Worm (Caenorhabditis elegans): ENCODE measurements around the gene pals-26.
A peak's percentile ranks its signal among the peaks of the same experiment; 100 is the strongest.

The pals-26 gene

DNA sequence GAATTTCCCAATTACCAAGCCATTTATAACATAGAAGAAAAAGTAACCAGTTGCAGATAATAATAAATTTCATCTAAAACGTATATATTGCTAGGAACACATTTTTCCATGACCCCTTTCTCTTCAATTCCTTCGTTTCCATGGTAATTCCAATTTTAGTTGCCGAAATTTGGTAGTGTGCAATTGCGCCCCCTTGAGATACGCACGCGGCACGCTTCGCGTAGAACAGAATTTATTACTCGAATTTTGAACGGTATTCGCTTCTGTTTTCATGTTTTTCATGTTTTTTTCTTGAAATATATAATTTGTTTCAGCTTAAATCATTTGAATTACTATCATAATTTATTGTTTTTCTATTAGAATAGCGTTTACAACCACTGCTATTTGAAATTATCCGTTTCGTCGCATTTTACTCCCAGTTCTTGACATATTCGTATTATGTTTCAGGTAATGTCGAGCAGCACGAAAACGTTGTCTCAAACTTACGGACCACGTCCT is 29.4 kb downstream of the pals-26 start, which contains the start of the genes R07E5.17 and snfc-5:
R07E5.17 (minus strand) TSS at position 98 of the 498 bp plus-strand sequence.
snfc-5 (plus strand) TSS at position 448 of the 498 bp plus-strand sequence.
- no peak for TF ChIP-seq elt-1 (tag; optimal IDR thresholded peaks at IDR 0.05; ENCODE audit: borderline replicate concordance, insufficient read depth)
- TF ChIP-seq nhr-237 (tag; optimal IDR thresholded peaks at IDR 0.05) = no peak
- no peak for TF ChIP-seq nhr-2 (tag; optimal IDR thresholded peaks at IDR 0.05)
- TF ChIP-seq snpc-4 (tag; optimal IDR thresholded peaks at IDR 0.05) = no peak
- no peak for TF ChIP-seq unc-62 (GFP tag; optimal IDR thresholded peaks at IDR 0.05)
- peak; percentile 5 for TF ChIP-seq sptf-1 (tag; optimal IDR thresholded peaks at IDR 0.05)
- peak; percentile 78 for TF ChIP-seq unc-120 (tag; optimal IDR thresholded peaks at IDR 0.05; ENCODE audit: poor library complexity, severe bottlenecking)
- TF ChIP-seq bed-3 (GFP tag; optimal IDR thresholded peaks at IDR 0.05) = no peak
- peak; percentile 19 for TF ChIP-seq ceh-39 (tag; optimal IDR thresholded peaks at IDR 0.05)
- no peak for TF ChIP-seq ham-2 (GFP tag; optimal IDR thresholded peaks at IDR 0.05)
- TF ChIP-seq pha-4 (tag; optimal IDR thresholded peaks at IDR 0.05) = no peak
- TF ChIP-seq blmp-1 (tag; optimal IDR thresholded peaks at IDR 0.05) = no peak
- TF ChIP-seq nhr-28 (tag; optimal IDR thresholded peaks at IDR 0.05) = no peak
- no peak for TF ChIP-seq ceh-43 (GFP tag; optimal IDR thresholded peaks at IDR 0.05)
- peak; percentile 28 for TF ChIP-seq hlh-1 (tag; optimal IDR thresholded peaks at IDR 0.05)
- TF ChIP-seq ces-1 (GFP tag; optimal IDR thresholded peaks at IDR 0.05) = peak; percentile 24
- no peak for TF ChIP-seq ztf-11 (tag; optimal IDR thresholded peaks at IDR 0.05)
- no peak for TF ChIP-seq lin-32 (GFP tag; optimal IDR thresholded peaks at IDR 0.05)
- no peak for TF ChIP-seq drap-1 (GFP tag; optimal IDR thresholded peaks at IDR 0.05)
- TF ChIP-seq tbx-8 (GFP tag; optimal IDR thresholded peaks at IDR 0.05) = no peak
- TF ChIP-seq ceh-83 (GFP tag; optimal IDR thresholded peaks at IDR 0.05) = no peak
- no peak for TF ChIP-seq zip-8 (tag; optimal IDR thresholded peaks at IDR 0.05)
- no peak for TF ChIP-seq nhr-76 (tag; optimal IDR thresholded peaks at IDR 0.05)
- TF ChIP-seq lin-13 (tag; optimal IDR thresholded peaks at IDR 0.05) = peak; percentile 36
- no peak for TF ChIP-seq nhr-12 (tag; optimal IDR thresholded peaks at IDR 0.05)
- no peak for TF ChIP-seq sem-2 (GFP tag; optimal IDR thresholded peaks at IDR 0.05)
- TF ChIP-seq elt-3 (tag; optimal IDR thresholded peaks at IDR 0.05) = no peak
- peak; percentile 2 for TF ChIP-seq cnd-1 (tag; optimal IDR thresholded peaks at IDR 0.05)
- no peak for TF ChIP-seq M03D4.4 (tag; optimal IDR thresholded peaks at IDR 0.05)
- TF ChIP-seq unc-39 (tag; optimal IDR thresholded peaks at IDR 0.05) = no peak
- no peak for TF ChIP-seq mab-5 (tag; optimal IDR thresholded peaks at IDR 0.05)
- TF ChIP-seq mls-2 (tag; optimal IDR thresholded peaks at IDR 0.05) = no peak
- no peak for TF ChIP-seq flh-1 (GFP tag; optimal IDR thresholded peaks at IDR 0.05)
- TF ChIP-seq mep-1 (tag; optimal IDR thresholded peaks at IDR 0.05) = peak; percentile 76
- peak; percentile 69 for TF ChIP-seq lsy-2 (tag; optimal IDR thresholded peaks at IDR 0.05)

DNA sequence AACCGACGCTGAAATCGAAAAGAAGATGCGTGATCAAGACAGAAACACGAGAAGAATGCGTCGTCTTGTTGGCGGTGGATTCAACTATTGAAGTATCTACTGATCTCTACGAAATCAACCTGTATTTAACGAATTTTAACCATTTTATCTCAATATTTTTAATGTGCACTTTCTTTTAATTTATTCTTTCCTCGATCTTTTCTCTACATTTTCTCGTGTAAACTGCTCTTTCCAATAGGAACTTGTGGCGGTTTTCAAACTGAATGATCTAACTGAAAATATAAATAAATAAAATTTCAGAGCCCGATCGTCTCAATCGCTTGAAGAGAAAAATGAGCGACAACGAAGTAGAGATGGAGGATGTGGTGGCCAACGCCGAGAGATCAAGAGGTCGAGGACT is 31.0 kb downstream of the pals-26 start, which contains the start of gene rnp-4:
rnp-4 (plus strand) TSS at position 301 of the 400 bp plus-strand sequence.
- TF ChIP-seq nhr-237 (tag; optimal IDR thresholded peaks at IDR 0.05) (no peak), blmp-1 (tag; optimal IDR thresholded peaks at IDR 0.05) (no peak), hlh-1 (tag; optimal IDR thresholded peaks at IDR 0.05) (no peak), bed-3 (GFP tag; optimal IDR thresholded peaks at IDR 0.05) (no peak), sptf-1 (tag; optimal IDR thresholded peaks at IDR 0.05) (no peak), nhr-76 (tag; optimal IDR thresholded peaks at IDR 0.05) (no peak), ham-2 (GFP tag; optimal IDR thresholded peaks at IDR 0.05) (no peak), snpc-4 (tag; optimal IDR thresholded peaks at IDR 0.05) (no peak), tbx-8 (GFP tag; optimal IDR thresholded peaks at IDR 0.05) (no peak), ztf-11 (tag; optimal IDR thresholded peaks at IDR 0.05) (no peak), cnd-1 (tag; optimal IDR thresholded peaks at IDR 0.05) (no peak), ceh-83 (GFP tag; optimal IDR thresholded peaks at IDR 0.05) (no peak)

DNA sequence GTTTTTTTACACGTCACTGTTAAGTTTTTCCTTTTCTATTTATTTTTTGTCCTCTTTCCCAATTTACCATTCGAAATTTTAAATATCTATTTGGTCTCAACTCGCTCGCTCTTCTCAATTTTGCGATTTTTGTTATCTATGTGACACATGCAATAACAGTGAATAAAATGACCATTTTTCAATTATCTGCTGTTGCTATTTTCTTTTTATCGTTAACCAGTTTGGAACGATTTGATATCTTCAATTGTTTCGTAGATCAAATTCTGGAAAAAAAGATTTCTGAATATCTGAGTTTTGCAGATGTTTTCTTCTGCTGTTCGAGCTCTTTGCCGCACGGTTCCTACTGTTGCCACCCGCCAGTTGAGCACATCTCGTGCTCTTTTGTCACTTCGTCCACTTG is 32.2 kb downstream of the pals-26 start, which contains the start of gene prdx-3:
prdx-3 (plus strand) TSS at position 301 of the 400 bp plus-strand sequence.
- TF ChIP-seq nhr-2 (tag; optimal IDR thresholded peaks at IDR 0.05) (no peak), ceh-83 (GFP tag; optimal IDR thresholded peaks at IDR 0.05) (no peak), ham-2 (GFP tag; optimal IDR thresholded peaks at IDR 0.05) (no peak), blmp-1 (tag; optimal IDR thresholded peaks at IDR 0.05) (no peak), drap-1 (GFP tag; optimal IDR thresholded peaks at IDR 0.05) (no peak), mep-1 (tag; optimal IDR thresholded peaks at IDR 0.05) (no peak), M03D4.4 (tag; optimal IDR thresholded peaks at IDR 0.05) (no peak), lin-13 (tag; optimal IDR thresholded peaks at IDR 0.05) (no peak), ceh-43 (GFP tag; optimal IDR thresholded peaks at IDR 0.05) (no peak), bed-3 (GFP tag; optimal IDR thresholded peaks at IDR 0.05) (no peak), nhr-28 (tag; optimal IDR thresholded peaks at IDR 0.05) (no peak), flh-1 (GFP tag; optimal IDR thresholded peaks at IDR 0.05) (no peak), snpc-4 (tag; optimal IDR thresholded peaks at IDR 0.05) (no peak)

Measured in whole organism, mixed stage, embryonic.